Worm (Caenorhabditis elegans) whole organism, L3 larva: Measurements from ENCODE around the gene Y81B9A.1.

Source experiments
- nhr-237 ChIP-seq: fragments of 150-350 bp; optimal IDR thresholded peaks from 2 replicates; lab custom pipeline; 2014; ENCODE audit warnings: missing biosample characterization, missing genetic modification characterization
- pha-4 ChIP-seq: fragments of 150-350 bp; optimal IDR thresholded peaks from 2 replicates; lab custom pipeline; 2014; ENCODE audit warnings: missing biosample characterization, missing genetic modification reagents, missing genetic modification characterization
- skn-1 ChIP-seq: fragments of 150-350 bp; optimal IDR thresholded peaks from 2 replicates; lab custom pipeline; 2014; ENCODE audit warnings: missing biosample characterization, missing genetic modification characterization
- snpc-4 ChIP-seq: fragments of 150-350 bp; optimal IDR thresholded peaks from 2 replicates; lab custom pipeline; 2014; ENCODE audit warnings: missing biosample characterization, missing genetic modification characterization
- ztf-11 ChIP-seq: fragments of 150-350 bp; optimal IDR thresholded peaks from 2 replicates; lab custom pipeline; 2014; ENCODE audit warnings: missing biosample characterization, missing genetic modification characterization

- TF ChIP-seq ztf-11 (no peak), skn-1 (no peak), snpc-4 (tag; lab: Kevin White, UChicago) (no peak), pha-4 (tag; lab: Kevin White, UChicago) (no peak), nhr-237 (tag; lab: Kevin White, UChicago) (no peak)
These were observed at the start of gene Y81B9A.1 for ce11 chrX:9191795-9192494.
